Worm (Caenorhabditis elegans) whole organism, late embryonic: ENCODE results near the gene ptr-4.

ENCODE experiments used
- nhr-11 ChIP-seq: fragments of 150-350 bp; optimal IDR thresholded peaks from 2 replicates; lab custom pipeline; 2014; ENCODE audit warnings: missing biosample characterization, missing genetic modification characterization
- pha-4 ChIP-seq: fragments of 150-350 bp; optimal IDR thresholded peaks from 2 replicates; lab custom pipeline; 2018; ENCODE audit warnings: missing biosample characterization, missing genetic modification reagents, missing genetic modification characterization
- rnt-1 ChIP-seq: sonication (generic microtip); optimal IDR thresholded peaks from 2 replicates; lab custom pipeline; 2016; ENCODE audit warnings: missing genetic modification characterization, missing compliant biosample characterization

DNA sequence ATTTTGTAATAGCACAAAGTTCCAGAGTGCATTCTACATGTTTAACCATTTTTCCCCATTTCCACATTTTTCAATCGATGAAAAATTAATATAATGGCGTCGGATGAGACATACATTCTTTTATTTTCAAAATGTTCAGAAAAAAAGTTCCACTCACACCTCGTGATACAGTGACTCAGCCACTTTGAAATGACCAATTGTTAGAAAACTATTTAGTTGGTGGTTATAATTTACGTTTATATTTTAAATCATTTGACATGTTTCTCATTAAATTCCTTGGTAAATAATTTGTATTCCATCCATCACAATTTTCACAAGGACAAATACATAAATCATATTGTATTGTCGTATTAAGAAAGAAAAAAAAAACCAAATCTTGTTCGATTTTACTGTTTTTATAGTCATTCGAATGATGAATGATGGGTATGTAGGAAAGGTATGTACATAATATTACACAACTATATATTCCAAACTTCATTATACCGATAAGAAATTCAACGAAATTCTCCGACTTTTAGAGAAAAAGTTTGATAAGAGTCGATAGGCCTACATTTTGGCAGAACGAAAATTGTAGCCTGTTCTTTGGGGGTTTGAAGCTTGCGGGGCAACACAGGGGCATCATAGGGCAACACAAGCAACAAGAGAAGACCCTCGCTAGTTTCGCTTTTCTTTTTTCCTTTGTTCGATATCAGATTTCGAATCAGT lies 34.8 kb upstream of the ptr-4 start:
- TF ChIP-seq nhr-11: no peak
- no peak for TF ChIP-seq rnt-1
- TF ChIP-seq pha-4 (tag; lab: Kevin White, UChicago): no peak
